Fruit fly (Drosophila melanogaster) whole organism, embryonic: Measurements from ENCODE around the gene nan.

Experiments used
- Abd-B ChIP-seq: fragments of 200-800 bp; sonication (Bioruptor generic); optimal IDR thresholded peaks from 2 replicates; lab custom pipeline; 2018; ENCODE audit warnings: missing biosample characterization, mild to moderate bottlenecking, missing genetic modification characterization, moderate library complexity
- B-H2 ChIP-seq: fragments of 200-800 bp; sonication (Bioruptor generic); optimal IDR thresholded peaks from 2 replicates; lab custom pipeline; 2018; ENCODE audit warnings: missing biosample characterization, mild to moderate bottlenecking, missing genetic modification characterization
- BEAF-32 ChIP-seq: fragments of 200-800 bp; sonication (Bioruptor generic); optimal IDR thresholded peaks from 3 replicates; lab custom pipeline; 2017; ENCODE audit warnings: missing biosample characterization, missing genetic modification characterization, mild to moderate bottlenecking, moderate library complexity, missing genetic modification reagents
- Bteb2 ChIP-seq: fragments of 200-800 bp; sonication (Bioruptor generic); optimal IDR thresholded peaks from 2 replicates; lab custom pipeline; 2016; ENCODE audit warnings: missing biosample characterization, missing genetic modification characterization
- CG10565 ChIP-seq: fragments of 200-800 bp; sonication (Bioruptor generic); optimal IDR thresholded peaks from 3 replicates; lab custom pipeline; 2016; ENCODE audit warnings: missing biosample characterization, mild to moderate bottlenecking, missing genetic modification characterization
- CG11093 ChIP-seq: fragments of 200-800 bp; sonication (Bioruptor generic); IDR thresholded peaks from 3 replicates; pipeline ENCODE4 v1.3.6; 2022; ENCODE audit warnings: missing biosample characterization, missing genetic modification characterization
- CG12071 ChIP-seq: fragments of 200-800 bp; sonication (Bioruptor generic); optimal IDR thresholded peaks from 3 replicates; lab custom pipeline; 2018; ENCODE audit warnings: missing biosample characterization, mild to moderate bottlenecking, missing genetic modification characterization
- CG12744 ChIP-seq: fragments of 200-800 bp; sonication (Bioruptor generic); optimal IDR thresholded peaks from 2 replicates; lab custom pipeline; 2016; ENCODE audit warnings: missing biosample characterization, missing genetic modification characterization
- CG13775 ChIP-seq: fragments of 200-800 bp; sonication (Bioruptor generic); optimal IDR thresholded peaks from 3 replicates; lab custom pipeline; 2017; ENCODE audit warnings: missing biosample characterization, mild to moderate bottlenecking, missing genetic modification characterization
- CG15514 ChIP-seq: fragments of 200-800 bp; sonication (Bioruptor generic); optimal IDR thresholded peaks from 3 replicates; lab custom pipeline; 2017; ENCODE audit warnings: missing biosample characterization, missing genetic modification characterization, mild to moderate bottlenecking, moderate library complexity, missing genetic modification reagents
- CG3726 ChIP-seq: fragments of 200-800 bp; sonication (Bioruptor generic); IDR thresholded peaks from 3 replicates; pipeline ENCODE4, ENCODE4 v1.3.6; 2022; ENCODE audit warnings: missing biosample characterization, missing genetic modification characterization
- CG3995 ChIP-seq: fragments of 200-800 bp; sonication (Bioruptor generic); optimal IDR thresholded peaks from 3 replicates; lab custom pipeline; 2016; ENCODE audit warnings: missing biosample characterization, missing genetic modification characterization
- CG4328 ChIP-seq: fragments of 200-800 bp; sonication (Bioruptor generic); optimal IDR thresholded peaks from 3 replicates; lab custom pipeline; 2017; ENCODE audit warnings: missing biosample characterization, missing genetic modification reagents, missing genetic modification characterization
- CG7357 ChIP-seq: fragments of 200-800 bp; sonication (Bioruptor generic); IDR thresholded peaks from 3 replicates; pipeline ENCODE4 v1.3.6; 2022; ENCODE audit warnings: missing biosample characterization, missing genetic modification characterization
- CG7745 ChIP-seq: fragments of 200-800 bp; sonication (Bioruptor generic); optimal IDR thresholded peaks from 2 replicates; lab custom pipeline; 2018; ENCODE audit warnings: missing biosample characterization, mild to moderate bottlenecking, missing genetic modification characterization, moderate library complexity
- CG8765 ChIP-seq: fragments of 200-800 bp; sonication (Bioruptor generic); IDR thresholded peaks from 2 replicates; pipeline ENCODE4 v1.3.6; 2022; ENCODE audit warnings: missing biosample characterization, missing genetic modification characterization
- CkIIα-i1 ChIP-seq: fragments of 200-800 bp; sonication (Bioruptor generic); IDR thresholded peaks from 2 replicates; pipeline ENCODE4 v1.3.6; 2022; ENCODE audit warnings: missing biosample characterization, missing genetic modification characterization
- D19B ChIP-seq: fragments of 200-800 bp; sonication (Bioruptor generic); optimal IDR thresholded peaks from 2 replicates; lab custom pipeline; 2017; ENCODE audit warnings: missing biosample characterization, mild to moderate bottlenecking, missing genetic modification characterization
- Dp ChIP-seq: fragments of 200-800 bp; sonication (Bioruptor generic); optimal IDR thresholded peaks from 2 replicates; lab custom pipeline; 2018; ENCODE audit warnings: missing biosample characterization, mild to moderate bottlenecking, missing genetic modification characterization, moderate library complexity
- Ets97D ChIP-seq: fragments of 200-800 bp; sonication (Bioruptor generic); optimal IDR thresholded peaks from 3 replicates; lab custom pipeline; 2016; ENCODE audit warnings: missing biosample characterization, missing genetic modification characterization
- Hr39 ChIP-seq: fragments of >200 bp; optimal IDR thresholded peaks from 2 replicates; lab custom pipeline; 2017
- Lim3 ChIP-seq: fragments of 200-800 bp; sonication (Bioruptor generic); IDR thresholded peaks from 2 replicates; pipeline ENCODE4 v1.3.6; 2022; ENCODE audit warnings: missing biosample characterization, missing genetic modification characterization
- Mad ChIP-seq: fragments of 200-800 bp; sonication (Bioruptor generic); optimal IDR thresholded peaks from 2 replicates; lab custom pipeline; 2016; ENCODE audit warnings: missing biosample characterization, missing genetic modification characterization
- Mes4 ChIP-seq: fragments of 200-800 bp; sonication (Bioruptor generic); optimal IDR thresholded peaks from 2 replicates; lab custom pipeline; 2016; ENCODE audit warnings: missing biosample characterization, missing genetic modification characterization
- NC2α ChIP-seq: fragments of 200-800 bp; sonication (Bioruptor generic); optimal IDR thresholded peaks from 2 replicates; lab custom pipeline; 2016; ENCODE audit warnings: missing biosample characterization, missing genetic modification characterization
- Oaz ChIP-seq: fragments of 200-800 bp; sonication (Bioruptor generic); IDR thresholded peaks from 2 replicates; pipeline ENCODE4 v1.3.6; 2022; ENCODE audit warnings: missing biosample characterization, missing genetic modification characterization
- Scr ChIP-seq: fragments of 200-800 bp; sonication (Bioruptor generic); IDR thresholded peaks from 2 replicates; pipeline ENCODE4 v1.3.6; 2022; ENCODE audit warnings: missing biosample characterization, missing genetic modification characterization; ENCODE audit not compliant: partially characterized antibody
- Tbp ChIP-seq: fragments of >200 bp; optimal IDR thresholded peaks from 2 replicates; lab custom pipeline; 2018; ENCODE audit warnings: missing biosample characterization, missing genetic modification characterization
- YL-1 ChIP-seq: fragments of 200-800 bp; sonication (Bioruptor generic); optimal IDR thresholded peaks from 3 replicates; lab custom pipeline; 2017; ENCODE audit warnings: missing biosample characterization, mild to moderate bottlenecking, missing genetic modification characterization
- az2 ChIP-seq: fragments of 200-800 bp; sonication (Bioruptor generic); optimal IDR thresholded peaks from 3 replicates; lab custom pipeline; 2016; ENCODE audit warnings: missing biosample characterization, missing genetic modification characterization
- bab2 ChIP-seq: fragments of 200-800 bp; sonication (Bioruptor generic); optimal IDR thresholded peaks from 2 replicates; lab custom pipeline; 2016; ENCODE audit warnings: missing biosample characterization, missing genetic modification characterization
- cwo ChIP-seq: fragments of 200-800 bp; sonication (Bioruptor generic); optimal IDR thresholded peaks from 3 replicates; lab custom pipeline; 2017; ENCODE audit warnings: missing biosample characterization, missing genetic modification characterization, mild to moderate bottlenecking, moderate library complexity, missing genetic modification reagents
- ems ChIP-seq: fragments of 200-800 bp; sonication (Bioruptor generic); optimal IDR thresholded peaks from 3 replicates; lab custom pipeline; 2016; ENCODE audit warnings: missing biosample characterization, missing genetic modification characterization
- fd3F ChIP-seq: fragments of 200-800 bp; sonication (Bioruptor generic); optimal IDR thresholded peaks from 2 replicates; lab custom pipeline; 2018; ENCODE audit warnings: missing biosample characterization, mild to moderate bottlenecking, missing genetic modification characterization, moderate library complexity
- gcm2 ChIP-seq: fragments of 200-800 bp; sonication (Bioruptor generic); optimal IDR thresholded peaks from 2 replicates; lab custom pipeline; 2016; ENCODE audit warnings: missing biosample characterization, missing genetic modification characterization
- gsb-n ChIP-seq: fragments of 200-800 bp; sonication (Bioruptor generic); optimal IDR thresholded peaks from 3 replicates; lab custom pipeline; 2018; ENCODE audit warnings: missing biosample characterization, mild to moderate bottlenecking, missing genetic modification characterization
- ham ChIP-seq: fragments of 200-800 bp; sonication (Bioruptor generic); IDR thresholded peaks from 2 replicates; pipeline ENCODE4 v1.3.6; 2022; ENCODE audit warnings: missing biosample characterization, missing genetic modification characterization
- her ChIP-seq: fragments of 200-800 bp; sonication (Bioruptor generic); optimal IDR thresholded peaks from 2 replicates; lab custom pipeline; 2016; ENCODE audit warnings: missing biosample characterization, missing genetic modification characterization
- hkb ChIP-seq, 2 experiments: fragments of 200-800 bp in 1 of 2; fragments of >200 bp in 1 of 2; sonication (Bioruptor generic) in 1 of 2; IDR thresholded peaks in 1 of 2; optimal IDR thresholded peaks in 1 of 2; 2 replicates each; pipeline versions ENCODE4 v1.3.6 to Lab custom; 2017 to 2022; ENCODE audit warnings: missing biosample characterization in 1 of 2, missing genetic modification characterization in 1 of 2
- lmd ChIP-seq: fragments of 200-800 bp; sonication (Bioruptor generic); IDR thresholded peaks from 2 replicates; pipeline ENCODE4 v1.3.6; 2022; ENCODE audit warnings: missing biosample characterization, missing genetic modification characterization
- odd ChIP-seq: fragments of 200-800 bp; sonication (Bioruptor generic); optimal IDR thresholded peaks from 2 replicates; lab custom pipeline; 2017; ENCODE audit warnings: missing biosample characterization, mild to moderate bottlenecking, missing genetic modification characterization
- onecut ChIP-seq: fragments of 200-800 bp; sonication (Bioruptor generic); IDR thresholded peaks from 2 replicates; pipeline ENCODE4 v1.3.6; 2022; ENCODE audit warnings: missing biosample characterization, missing genetic modification characterization
- prd ChIP-seq, 3 experiments: fragments of >200 bp in 2 of 3; fragments of 200-800 bp in 1 of 3; sonication (Bioruptor generic) in 1 of 3; optimal IDR thresholded peaks in 2 of 3; IDR thresholded peaks in 1 of 3; 2 replicates in 2 of 3; 3 replicates in 1 of 3; pipeline versions ENCODE4 v1.3.6 to Lab custom; 2017 to 2022; ENCODE audit warnings: missing biosample characterization in 1 of 3, missing genetic modification characterization in 1 of 3
- pum ChIP-seq: fragments of 200-800 bp; sonication (Bioruptor generic); optimal IDR thresholded peaks from 2 replicates; lab custom pipeline; 2016; ENCODE audit warnings: missing biosample characterization, missing genetic modification characterization
- run ChIP-seq: fragments of 200-800 bp; sonication (Bioruptor generic); optimal IDR thresholded peaks from 3 replicates; lab custom pipeline; 2018; ENCODE audit warnings: missing biosample characterization, mild to moderate bottlenecking, missing genetic modification characterization
- sd ChIP-seq: fragments of 200-800 bp; sonication (Bioruptor generic); optimal IDR thresholded peaks from 3 replicates; lab custom pipeline; 2018; ENCODE audit warnings: missing biosample characterization, mild to moderate bottlenecking, missing genetic modification characterization, moderate library complexity
- sob ChIP-seq: fragments of 200-800 bp; sonication (Bioruptor generic); IDR thresholded peaks from 2 replicates; pipeline ENCODE4 v1.3.6; 2022; ENCODE audit warnings: missing biosample characterization, missing genetic modification characterization
- vnd ChIP-seq: fragments of 200-800 bp; sonication (Bioruptor generic); IDR thresholded peaks from 3 replicates; pipeline ENCODE4 v1.3.6; 2022; ENCODE audit warnings: missing biosample characterization, missing genetic modification characterization; ENCODE audit not compliant: partially characterized antibody
- wdn ChIP-seq: fragments of 200-800 bp; sonication (Bioruptor generic); IDR thresholded peaks from 2 replicates; pipeline ENCODE4 v1.3.6; 2022; ENCODE audit warnings: missing biosample characterization, missing genetic modification characterization
- zf30C ChIP-seq: fragments of 200-800 bp; sonication (Bioruptor generic); optimal IDR thresholded peaks from 3 replicates; lab custom pipeline; 2018; ENCODE audit warnings: missing biosample characterization, mild to moderate bottlenecking, missing genetic modification characterization

nan gene

DNA sequence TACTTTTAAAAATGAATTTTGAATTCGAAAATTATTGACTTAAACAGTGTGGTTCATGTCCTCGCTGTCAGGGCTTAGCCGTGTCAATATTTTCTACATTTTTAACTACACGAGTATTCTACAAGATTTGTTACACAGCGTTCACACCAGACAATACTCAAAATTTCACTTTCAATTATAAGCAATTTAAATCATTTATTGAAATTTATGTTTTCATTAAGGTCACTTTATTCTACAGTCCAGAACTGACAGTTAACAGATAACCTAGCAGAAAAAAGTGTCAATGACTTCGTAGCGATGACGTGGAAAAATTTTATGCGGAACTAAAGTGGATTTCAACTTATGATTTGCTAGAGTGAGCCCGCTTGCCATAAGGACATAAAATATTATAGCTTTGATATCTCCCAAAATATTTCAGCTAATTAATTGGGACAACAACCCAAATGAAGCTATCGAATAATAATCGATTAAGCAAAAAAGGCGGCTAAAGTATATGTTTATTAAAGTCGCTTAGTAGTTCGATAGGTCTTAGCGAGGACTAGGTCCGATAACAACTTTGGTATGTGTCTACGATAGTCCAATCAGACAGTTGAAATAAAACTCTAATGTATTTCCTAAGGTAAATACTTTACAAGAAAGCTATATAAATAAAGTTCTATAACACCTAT is 643 bp upstream of the nan start (continued):
- TF ChIP-seq Abd-B (GFP tag; lab: Kevin White, UChicago), result no peak
- TF ChIP-seq prd (optimal IDR thresholded peaks at IDR 0.05; lab: Kevin White, UChicago), result no peak
- peak; percentile 63 for TF ChIP-seq prd (GFP tag; IDR thresholded peaks at IDR 0.05; lab: Robert Waterston, UW)
- no peak for TF ChIP-seq CkIIα-i1 (GFP tag; lab: Robert Waterston, UW)
- TF ChIP-seq hkb (optimal IDR thresholded peaks at IDR 0.05; lab: Kevin White, UChicago), result no peak
- peak; percentile 84 for TF ChIP-seq hkb (GFP tag; IDR thresholded peaks at IDR 0.05; lab: Robert Waterston, UW)
- no peak for TF ChIP-seq Bteb2 (GFP tag; lab: Kevin White, UChicago)
- peak; percentile 72 for TF ChIP-seq lmd (GFP tag; lab: Robert Waterston, UW)
- no peak for TF ChIP-seq odd
- TF ChIP-seq CG8765 (GFP tag; lab: Robert Waterston, UW), result peak; percentile 40; the same call in 1 of the 2 replicates
- TF ChIP-seq Mes4, result no peak
- no peak for TF ChIP-seq run (tag; lab: Kevin White, UChicago)
- no peak for TF ChIP-seq CG4328 (GFP tag; lab: Kevin White, UChicago)
- TF ChIP-seq D19B (GFP tag; lab: Kevin White, UChicago), result peak; percentile 2
- no peak for TF ChIP-seq pum (GFP tag; lab: Kevin White, UChicago)
- TF ChIP-seq gsb-n (tag; lab: Kevin White, UChicago), result no peak
- no peak for TF ChIP-seq Mad (GFP tag; lab: Kevin White, UChicago)
- TF ChIP-seq vnd (GFP tag; lab: Robert Waterston, UW), result no peak
- TF ChIP-seq B-H2 (GFP tag; lab: Kevin White, UChicago), result peak; percentile 28
- no peak for TF ChIP-seq gcm2 (GFP tag; lab: Kevin White, UChicago)
- no peak for TF ChIP-seq CG3995 (GFP tag; lab: Kevin White, UChicago)
- peak; percentile 62 for TF ChIP-seq Scr
- TF ChIP-seq cwo (GFP tag; lab: Kevin White, UChicago), result peak; percentile 2
- TF ChIP-seq YL-1, result no peak
- no peak for TF ChIP-seq Hr39
- peak; percentile 62 for TF ChIP-seq CG12071 (GFP tag; lab: Kevin White, UChicago)
- TF ChIP-seq zf30C, result no peak
- 0 out of 2 replicates have a peak, but pooled peaks have one; percentile 18 for TF ChIP-seq wdn (GFP tag; lab: Robert Waterston, UW)
- TF ChIP-seq sd (tag; lab: Kevin White, UChicago), result no peak
- TF ChIP-seq NC2α (GFP tag; lab: Kevin White, UChicago), result no peak
- TF ChIP-seq CG3726 (GFP tag; lab: Robert Waterston, UW), result no peak
- TF ChIP-seq BEAF-32 (GFP tag; lab: Kevin White, UChicago), result peak; percentile 55
- no peak for TF ChIP-seq onecut (GFP tag; lab: Robert Waterston, UW)
- peak; percentile 56 for TF ChIP-seq Dp
- TF ChIP-seq sob (GFP tag; lab: Robert Waterston, UW), result peak; percentile 67
- peak; percentile 27 for TF ChIP-seq fd3F (GFP tag; lab: Kevin White, UChicago)
- TF ChIP-seq bab2 (GFP tag; lab: Kevin White, UChicago), result peak; percentile 4
- TF ChIP-seq CG13775 (GFP tag; lab: Kevin White, UChicago), result no peak
- no peak for TF ChIP-seq her
- no peak for TF ChIP-seq CG10565 (GFP tag; lab: Kevin White, UChicago)
- TF ChIP-seq Lim3 (GFP tag; lab: Robert Waterston, UW), result no peak
- TF ChIP-seq CG7745 (tag; lab: Kevin White, UChicago), result no peak
- TF ChIP-seq CG12744 (GFP tag; lab: Kevin White, UChicago), result no peak
- TF ChIP-seq ham (GFP tag; lab: Robert Waterston, UW), result no peak
- peak; percentile 45 for TF ChIP-seq az2 (GFP tag; lab: Kevin White, UChicago)
- peak; percentile 92 for TF ChIP-seq CG7357 (GFP tag; lab: Robert Waterston, UW)
- 0 out of 2 replicates have a peak, but pooled peaks have one; percentile 16 for TF ChIP-seq Oaz
- no peak for TF ChIP-seq Tbp (GFP tag; lab: Kevin White, UChicago)
- TF ChIP-seq ems (GFP tag; lab: Kevin White, UChicago), result no peak
- TF ChIP-seq Ets97D (GFP tag; lab: Kevin White, UChicago), result no peak
- TF ChIP-seq CG11093 (GFP tag; lab: Robert Waterston, UW), result no peak
- peak; percentile 97 for TF ChIP-seq CG15514
